Fruit fly (Drosophila melanogaster) whole organism, embryonic: Measurements from ENCODE around the gene SkpD.

ENCODE experiments used
- Awh ChIP-seq: fragments of 200-800 bp; sonication (Bioruptor generic); IDR thresholded peaks from 2 replicates; pipeline ENCODE4, ENCODE4 v1.3.6; 2022; ENCODE audit warnings: missing biosample characterization, missing genetic modification characterization
- B-H1 ChIP-seq: fragments of 200-800 bp; sonication (Bioruptor generic); IDR thresholded peaks from 3 replicates; pipeline ENCODE4 v1.3.6; 2022; ENCODE audit warnings: missing biosample characterization, missing genetic modification characterization
- BEAF-32 ChIP-seq: fragments of 200-800 bp; sonication (Bioruptor generic); optimal IDR thresholded peaks from 3 replicates; lab custom pipeline; 2017; ENCODE audit warnings: missing biosample characterization, missing genetic modification characterization, mild to moderate bottlenecking, moderate library complexity, missing genetic modification reagents
- CG10654 ChIP-seq: fragments of 200-800 bp; sonication (Bioruptor generic); optimal IDR thresholded peaks from 2 replicates; lab custom pipeline; 2016; ENCODE audit warnings: missing biosample characterization, missing genetic modification characterization
- CG10979 ChIP-seq: fragments of 200-800 bp; sonication (Bioruptor generic); optimal IDR thresholded peaks from 2 replicates; lab custom pipeline; 2018; ENCODE audit warnings: missing biosample characterization, mild to moderate bottlenecking, missing genetic modification characterization, moderate library complexity
- CG12071 ChIP-seq: fragments of 200-800 bp; sonication (Bioruptor generic); optimal IDR thresholded peaks from 3 replicates; lab custom pipeline; 2018; ENCODE audit warnings: missing biosample characterization, mild to moderate bottlenecking, missing genetic modification characterization
- CG12942 ChIP-seq: fragments of 200-800 bp; sonication (Bioruptor generic); optimal IDR thresholded peaks from 3 replicates; lab custom pipeline; 2016; ENCODE audit warnings: missing biosample characterization, missing genetic modification characterization
- CG13123 ChIP-seq: fragments of 200-800 bp; sonication (Bioruptor generic); optimal IDR thresholded peaks from 2 replicates; lab custom pipeline; 2016; ENCODE audit warnings: missing biosample characterization, missing genetic modification characterization
- CG13894 ChIP-seq: fragments of 200-800 bp; sonication (Bioruptor generic); optimal IDR thresholded peaks from 3 replicates; lab custom pipeline; 2018; ENCODE audit warnings: missing biosample characterization, mild to moderate bottlenecking, missing genetic modification characterization, moderate library complexity
- CG1529 ChIP-seq: fragments of 200-800 bp; sonication (Bioruptor generic); optimal IDR thresholded peaks from 3 replicates; lab custom pipeline; 2018; ENCODE audit warnings: missing biosample characterization, missing genetic modification characterization
- CG16813 ChIP-seq: fragments of 200-800 bp; sonication (Bioruptor generic); IDR thresholded peaks from 3 replicates; pipeline ENCODE4 v1.3.6; 2022; ENCODE audit warnings: missing biosample characterization, missing genetic modification characterization; ENCODE audit not compliant: partially characterized antibody
- CG17361 ChIP-seq: fragments of 200-800 bp; sonication (Bioruptor generic); IDR thresholded peaks from 3 replicates; pipeline ENCODE4 v1.3.6; 2022; ENCODE audit warnings: missing biosample characterization, missing genetic modification characterization
- CG31365 ChIP-seq: fragments of 200-800 bp; sonication (Bioruptor generic); optimal IDR thresholded peaks from 2 replicates; lab custom pipeline; 2018; ENCODE audit warnings: missing biosample characterization, mild to moderate bottlenecking, missing genetic modification characterization
- CG33557 ChIP-seq: fragments of 200-800 bp; sonication (Bioruptor generic); optimal IDR thresholded peaks from 2 replicates; lab custom pipeline; 2019; ENCODE audit warnings: missing biosample characterization, mild to moderate bottlenecking, missing genetic modification characterization, moderate library complexity
- CG3838 ChIP-seq: fragments of 200-800 bp; sonication (Bioruptor generic); optimal IDR thresholded peaks from 3 replicates; lab custom pipeline; 2016; ENCODE audit warnings: missing biosample characterization, missing genetic modification characterization
- CG4617 ChIP-seq: fragments of 200-800 bp; sonication (Bioruptor generic); optimal IDR thresholded peaks from 3 replicates; lab custom pipeline; 2016; ENCODE audit warnings: missing biosample characterization, missing genetic modification characterization, borderline replicate concordance
- CG5245 ChIP-seq: fragments of 200-800 bp; sonication (Bioruptor generic); optimal IDR thresholded peaks from 3 replicates; lab custom pipeline; 2016; ENCODE audit warnings: missing biosample characterization, missing genetic modification characterization
- CG7745 ChIP-seq: fragments of 200-800 bp; sonication (Bioruptor generic); optimal IDR thresholded peaks from 2 replicates; lab custom pipeline; 2018; ENCODE audit warnings: missing biosample characterization, mild to moderate bottlenecking, missing genetic modification characterization, moderate library complexity
- CG8478 ChIP-seq: fragments of >200 bp; optimal IDR thresholded peaks from 2 replicates; lab custom pipeline; 2018
- CG8924 ChIP-seq: fragments of 200-800 bp; optimal IDR thresholded peaks from 3 replicates; lab custom pipeline; 2019; ENCODE audit warnings: missing biosample characterization, mild to moderate bottlenecking, missing genetic modification characterization, moderate library complexity
- CkIIα-i1 ChIP-seq: fragments of 200-800 bp; sonication (Bioruptor generic); IDR thresholded peaks from 2 replicates; pipeline ENCODE4 v1.3.6; 2022; ENCODE audit warnings: missing biosample characterization, missing genetic modification characterization
- ERR ChIP-seq: fragments of 200-800 bp; sonication (Bioruptor generic); optimal IDR thresholded peaks from 2 replicates; lab custom pipeline; 2016; ENCODE audit warnings: missing biosample characterization, missing genetic modification characterization
- Fer1 ChIP-seq: fragments of 200-800 bp; sonication (Bioruptor generic); optimal IDR thresholded peaks from 2 replicates; lab custom pipeline; 2017; ENCODE audit warnings: missing biosample characterization, mild to moderate bottlenecking, missing genetic modification characterization
- H15 ChIP-seq: fragments of 200-800 bp; sonication (Bioruptor generic); IDR thresholded peaks from 3 replicates; pipeline ENCODE4 v1.3.6; 2022; ENCODE audit warnings: missing biosample characterization, missing genetic modification characterization
- Hey ChIP-seq: fragments of 200-800 bp; sonication (Bioruptor generic); optimal IDR thresholded peaks from 3 replicates; lab custom pipeline; 2018; ENCODE audit warnings: missing biosample characterization, mild to moderate bottlenecking, missing genetic modification characterization
- Oaz ChIP-seq: fragments of 200-800 bp; sonication (Bioruptor generic); IDR thresholded peaks from 2 replicates; pipeline ENCODE4 v1.3.6; 2022; ENCODE audit warnings: missing biosample characterization, missing genetic modification characterization
- Pdp1 ChIP-seq, 2 experiments: fragments of 200-800 bp; sonication (Bioruptor generic); optimal IDR thresholded peaks; 3 replicates each; lab custom pipeline; 2016; ENCODE audit warnings: missing biosample characterization in 2 of 2, missing genetic modification characterization in 2 of 2, mild to moderate bottlenecking in 1 of 2, moderate library complexity in 1 of 2
- aop ChIP-seq: fragments of 200-800 bp; sonication (Bioruptor generic); IDR thresholded peaks from 2 replicates; pipeline ENCODE4 v1.3.6; 2022; ENCODE audit warnings: missing biosample characterization, missing genetic modification characterization
- ara ChIP-seq: fragments of 200-800 bp; sonication (Bioruptor generic); IDR thresholded peaks from 2 replicates; pipeline ENCODE4 v1.3.6; 2022; ENCODE audit warnings: missing biosample characterization, missing genetic modification characterization
- croc ChIP-seq: fragments of 200-800 bp; sonication (Bioruptor generic); conservative IDR thresholded peaks from 3 replicates; pipeline ENCODE4 v1.3.6; 2022; ENCODE audit warnings: missing biosample characterization, missing genetic modification characterization
- dati ChIP-seq: fragments of 200-800 bp; sonication (Bioruptor generic); IDR thresholded peaks from 2 replicates; pipeline ENCODE4 v1.3.6; 2022; ENCODE audit warnings: missing biosample characterization, missing genetic modification characterization
- eyg ChIP-seq: fragments of 200-800 bp; sonication (Bioruptor generic); optimal IDR thresholded peaks from 3 replicates; lab custom pipeline; 2016; ENCODE audit warnings: missing biosample characterization, missing genetic modification characterization
- fd102C ChIP-seq: fragments of 200-800 bp; sonication (Bioruptor generic); optimal IDR thresholded peaks from 2 replicates; lab custom pipeline; 2018; ENCODE audit warnings: missing biosample characterization, mild to moderate bottlenecking, missing genetic modification characterization, moderate library complexity
- gt ChIP-seq: fragments of 200-800 bp; sonication (Bioruptor generic); IDR thresholded peaks from 2 replicates; pipeline ENCODE4 v1.3.6; 2022; ENCODE audit warnings: missing biosample characterization, missing genetic modification characterization
- insv ChIP-seq, 2 experiments: fragments of 200-800 bp; sonication (Bioruptor generic); optimal IDR thresholded peaks; 3 replicates each; lab custom pipeline; 2016 to 2018; ENCODE audit warnings: missing biosample characterization in 2 of 2, missing genetic modification characterization in 2 of 2
- org-1 ChIP-seq: fragments of 200-800 bp; sonication (Bioruptor generic); optimal IDR thresholded peaks from 2 replicates; lab custom pipeline; 2017; ENCODE audit warnings: missing biosample characterization, missing genetic modification characterization
- pzg ChIP-seq: fragments of 200-800 bp; sonication (Bioruptor generic); optimal IDR thresholded peaks from 3 replicates; lab custom pipeline; 2018; ENCODE audit warnings: missing biosample characterization, mild to moderate bottlenecking, missing genetic modification characterization, moderate library complexity
- sens-2 ChIP-seq: fragments of 200-800 bp; sonication (Bioruptor generic); IDR thresholded peaks from 2 replicates; pipeline ENCODE4 v1.3.6; 2022; ENCODE audit warnings: missing biosample characterization, missing genetic modification characterization
- shn ChIP-seq: fragments of 200-800 bp; sonication (Bioruptor generic); optimal IDR thresholded peaks from 3 replicates; lab custom pipeline; 2016; ENCODE audit warnings: missing biosample characterization, missing genetic modification characterization
- tap ChIP-seq: fragments of 200-800 bp; optimal IDR thresholded peaks from 3 replicates; lab custom pipeline; 2019; ENCODE audit warnings: missing biosample characterization, mild to moderate bottlenecking, missing genetic modification characterization, moderate library complexity
- tin ChIP-seq: fragments of 200-800 bp; sonication (Bioruptor generic); optimal IDR thresholded peaks from 3 replicates; lab custom pipeline; 2016; ENCODE audit warnings: missing biosample characterization, missing genetic modification characterization
- tna ChIP-seq: fragments of 200-800 bp; sonication (Bioruptor generic); IDR thresholded peaks from 2 replicates; pipeline ENCODE4 v1.3.6; 2022; ENCODE audit warnings: missing biosample characterization, missing genetic modification characterization; ENCODE audit not compliant: partially characterized antibody
- toy ChIP-seq: fragments of 200-800 bp; sonication (Bioruptor generic); IDR thresholded peaks from 2 replicates; pipeline ENCODE4 v1.3.6; 2022; ENCODE audit warnings: missing biosample characterization, missing genetic modification characterization
- unpg ChIP-seq: fragments of 200-800 bp; sonication (Bioruptor generic); optimal IDR thresholded peaks from 3 replicates; lab custom pipeline; 2018; ENCODE audit warnings: missing biosample characterization, mild to moderate bottlenecking, missing genetic modification characterization, moderate library complexity
- vfl ChIP-seq: fragments of 200-800 bp; sonication (Bioruptor generic); optimal IDR thresholded peaks from 2 replicates; lab custom pipeline; 2016; ENCODE audit warnings: missing biosample characterization, missing genetic modification characterization
- wek ChIP-seq: fragments of 200-800 bp; sonication (Bioruptor generic); optimal IDR thresholded peaks from 3 replicates; lab custom pipeline; 2018; ENCODE audit warnings: missing biosample characterization, mild to moderate bottlenecking, missing genetic modification characterization, moderate library complexity
- wor ChIP-seq: fragments of 200-800 bp; sonication (Bioruptor generic); IDR thresholded peaks from 2 replicates; pipeline ENCODE4 v1.3.6; 2022; ENCODE audit warnings: missing biosample characterization, missing genetic modification characterization

SkpD gene

dm6 chrX:19846701-19847383 is 34.3 kb downstream of the SkpD start (continued):
- TF ChIP-seq BEAF-32 (GFP tag; lab: Kevin White, UChicago) (peak; percentile 2), CG12071 (GFP tag; lab: Kevin White, UChicago) (peak; percentile 91), CG3838 (GFP tag; lab: Kevin White, UChicago) (peak; percentile 83), CG10979 (peak; percentile 93), Hey (peak; percentile 72)

dm6 chrX:19848342-19848793 is 35.8 kb downstream of the SkpD start:
- TF ChIP-seq aop (GFP tag; lab: Robert Waterston, UW) (peak; percentile 53; the same call in 1 of the 2 replicates), CG16813 (peak; percentile 36; the same call in 1 of the 3 replicates), sens-2 (GFP tag; lab: Robert Waterston, UW) (0 out of 2 replicates have a peak, but pooled peaks have one; percentile 49), vfl (GFP tag; lab: Kevin White, UChicago) (peak; percentile 36), tin (GFP tag; lab: Kevin White, UChicago) (peak; percentile 78), wor (peak; percentile 60; the same call in 1 of the 2 replicates), ara (GFP tag; lab: Robert Waterston, UW) (peak; percentile 25; the same call in 1 of the 2 replicates), dati (GFP tag; lab: Robert Waterston, UW) (peak; percentile 57; the same call in 1 of the 2 replicates), CG7745 (tag; lab: Kevin White, UChicago) (no peak), CG4617 (GFP tag; lab: Kevin White, UChicago) (no peak), insv (GFP tag; optimal IDR thresholded peaks at IDR 0.05; lab: Kevin White, UChicago) (peak in 1 of 2 experiments; percentile 38), H15 (GFP tag; lab: Robert Waterston, UW) (peak; percentile 70; the same call in 2 of the 3 replicates), tna (peak; percentile 42; the same call in 1 of the 2 replicates), CG5245 (GFP tag; lab: Kevin White, UChicago) (peak; percentile 37), Fer1 (GFP tag; lab: Kevin White, UChicago) (peak; percentile 56), pzg (GFP tag; lab: Kevin White, UChicago) (peak; percentile 59), ERR (GFP tag; lab: Kevin White, UChicago) (peak; percentile 67), CG17361 (GFP tag; lab: Robert Waterston, UW) (peak; percentile 46; the same call in 1 of the 3 replicates), CG12942 (GFP tag; lab: Kevin White, UChicago) (peak; percentile 64), toy (no peak), CG13894 (tag; lab: Kevin White, UChicago) (peak; percentile 28), Oaz (GFP tag; lab: Robert Waterston, UW) (peak; percentile 30; the same call in 1 of the 2 replicates), Awh (GFP tag; lab: Robert Waterston, UW) (peak; percentile 64; the same call in 1 of the 2 replicates), B-H1 (peak; percentile 54; the same call in 2 of the 3 replicates), CG31365 (tag; lab: Kevin White, UChicago) (no peak), org-1 (GFP tag; lab: Kevin White, UChicago) (peak; percentile 63), CG1529 (GFP tag; lab: Kevin White, UChicago) (peak; percentile 59), CG13123 (GFP tag; lab: Kevin White, UChicago) (peak; percentile 48), tap (tag; lab: Kevin White, UChicago) (peak; percentile 2), croc (GFP tag; lab: Robert Waterston, UW) (peak; percentile 44; the same call in 2 of the 3 replicates), wek (GFP tag; lab: Kevin White, UChicago) (peak; percentile 29), CG10654 (GFP tag; lab: Kevin White, UChicago) (peak; percentile 57), unpg (GFP tag; lab: Kevin White, UChicago) (peak; percentile 52), CG8478 (lab: Kevin White, UChicago) (no peak), CkIIα-i1 (GFP tag; lab: Robert Waterston, UW) (no peak), eyg (peak; percentile 40), CG8924 (peak; percentile 60), shn (GFP tag; lab: Kevin White, UChicago) (peak; percentile 79), gt (GFP tag; lab: Robert Waterston, UW) (no peak; the same call in 1 of the 2 replicates), Pdp1 (GFP tag; optimal IDR thresholded peaks at IDR 0.05; lab: Kevin White, UChicago) (peak; percentile 67 to 73), fd102C (GFP tag; lab: Kevin White, UChicago) (no peak), CG33557 (GFP tag; lab: Kevin White, UChicago) (peak; percentile 0)
